Worm (Caenorhabditis elegans) whole organism, young adult: ENCODE data around the gene str-9.

Experiments
- F49E8.2 ChIP-seq: sonication (generic microtip); optimal IDR thresholded peaks from 3 replicates; lab custom pipeline; 2017; ENCODE audit warnings: missing genetic modification characterization, mild to moderate bottlenecking, missing compliant biosample characterization, antibody characterized with exemption, moderate library complexity; ENCODE audit not compliant: insufficient read depth
- athp-1 ChIP-seq: sonication (generic microtip); optimal IDR thresholded peaks from 2 replicates; lab custom pipeline; 2017; ENCODE audit warnings: mild to moderate bottlenecking, missing genetic modification characterization, missing compliant biosample characterization
- him-1 ChIP-seq: sonication (generic microtip); optimal IDR thresholded peaks from 2 replicates; lab custom pipeline; 2016; ENCODE audit warnings: missing genotype, missing genetic modification reagents, missing genetic modification characterization, missing compliant biosample characterization
- snpc-4 ChIP-seq, 5 experiments: fragments of 150-350 bp in 1 of 5; sonication (generic microtip) in 4 of 5; optimal IDR thresholded peaks; 2 replicates each; lab custom pipeline; 2014 to 2018; ENCODE audit warnings: missing genetic modification characterization in 5 of 5, missing biosample characterization in 3 of 5, antibody characterized with exemption in 2 of 5, mild to moderate bottlenecking in 2 of 5, missing compliant biosample characterization in 2 of 5, missing genotype in 2 of 5, moderate library complexity in 2 of 5, missing genetic modification reagents in 1 of 5

- no peak for TF ChIP-seq snpc-4 (GFP tag; optimal IDR thresholded peaks at IDR 0.05; lab: Kevin White, UChicago)
- TF ChIP-seq snpc-4 (tag; optimal IDR thresholded peaks at IDR 0.05; lab: Kevin White, UChicago): no peak
- no peak for TF ChIP-seq athp-1
- TF ChIP-seq him-1: no peak
- TF ChIP-seq F49E8.2 (tag; lab: Kevin White, UChicago): no peak
Observed at ce11 chrV:15726610-15727009, 31.9 kb upstream of the str-9 start, which contains the start of the genes irld-57 and sfxn-1.3.
